Fruit fly (Drosophila melanogaster) whole organism, wandering third instar larva: Measurements from ENCODE around the gene Phs.

Source experiments
- Mio ChIP-seq: sonication (Bioruptor generic); optimal IDR thresholded peaks from 2 replicates; lab custom pipeline; 2016; ENCODE audit warnings: missing biosample characterization, missing genetic modification characterization
- usp ChIP-seq: fragments of >200 bp; optimal IDR thresholded peaks from 2 replicates; lab custom pipeline; 2017; ENCODE audit warnings: missing biosample characterization, missing genetic modification characterization

DNA sequence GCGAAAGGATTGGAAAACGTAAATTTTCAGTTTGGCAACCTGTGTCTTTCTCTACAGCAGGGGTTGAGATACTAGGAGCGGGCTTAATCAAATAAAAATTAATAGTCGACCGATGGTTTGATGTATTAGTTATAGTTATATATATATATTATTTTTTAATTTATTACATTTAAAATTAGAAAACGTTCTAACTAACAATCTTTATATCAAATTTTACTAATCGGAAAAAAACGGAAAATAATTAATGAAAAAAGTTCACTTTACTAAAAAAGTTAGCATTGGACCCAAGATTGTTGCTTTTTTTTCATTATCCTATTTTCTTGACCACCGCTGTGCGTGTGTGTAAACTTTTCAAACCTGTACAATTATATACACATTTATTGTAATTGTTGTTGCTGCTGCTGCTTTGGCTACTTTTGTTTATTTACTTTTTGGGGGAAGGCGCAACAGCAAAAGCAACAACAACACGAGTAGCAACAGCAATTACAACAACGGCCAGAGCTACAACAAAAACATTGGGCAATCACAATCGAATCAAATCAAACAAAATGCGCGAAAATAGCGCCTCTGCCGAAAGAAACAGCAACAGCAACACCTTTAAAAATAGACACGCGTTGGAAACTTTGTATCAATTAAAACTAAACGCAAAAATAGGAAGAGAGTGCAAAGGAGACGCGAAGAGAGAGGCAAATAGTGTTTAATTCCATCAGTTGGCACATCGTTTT is 27.0 kb upstream of the Phs start:
- TF ChIP-seq usp (GFP tag; lab: Kevin White, UChicago) = no peak
- no peak for TF ChIP-seq Mio (GFP tag; lab: Kevin White, UChicago)
